Fruit fly (Drosophila melanogaster) Kc167 (cell line): ENCODE data around the gene CG14007.

Experiments
- Myc ChIP-seq: fragments of >200 bp; optimal IDR thresholded peaks from 2 replicates; lab custom pipeline; 2017; ENCODE audit warnings: missing external identifiers
- Sin3A ChIP-seq: fragments of >200 bp; optimal IDR thresholded peaks from 2 replicates; lab custom pipeline; 2018; ENCODE audit warnings: missing external identifiers
- insv ChIP-seq: fragments of >200 bp; optimal IDR thresholded peaks from 3 replicates; lab custom pipeline; 2018; ENCODE audit warnings: missing external identifiers
- psq ChIP-seq: fragments of >200 bp; optimal IDR thresholded peaks from 2 replicates; lab custom pipeline; 2017; ENCODE audit warnings: missing external identifiers

DNA sequence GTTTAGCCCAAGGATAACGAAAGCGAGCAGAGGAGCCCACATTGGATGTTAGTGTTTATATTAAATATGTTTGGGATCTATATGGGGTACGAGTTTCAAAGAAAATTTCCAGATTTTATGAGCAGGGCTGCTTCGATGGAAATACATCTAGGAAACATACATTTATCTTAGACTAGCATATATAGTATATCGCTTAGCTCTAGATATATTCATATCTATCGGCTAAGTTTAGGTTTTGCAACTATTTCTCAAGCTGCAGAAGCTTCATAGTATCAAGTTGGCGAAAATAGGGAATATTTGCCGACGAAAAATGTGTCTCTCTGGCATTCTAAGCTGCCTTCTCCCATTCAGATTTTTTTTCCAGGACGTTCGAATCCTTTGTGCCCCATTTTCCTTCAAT is 12.2 kb upstream of the CG14007 start, which contains the start of gene CG14006:
- TF ChIP-seq psq (lab: Kevin White, UChicago) (no peak), Sin3A (lab: Kevin White, UChicago) (no peak), Myc (no peak), insv (no peak)
